Worm (Caenorhabditis elegans): ENCODE data around the gene nucl-1.

- no peak for TF ChIP-seq blmp-1 (tag; optimal IDR thresholded peaks at IDR 0.05)
- no peak for TF ChIP-seq zip-8 (tag; optimal IDR thresholded peaks at IDR 0.05)
- no peak for TF ChIP-seq snpc-4 (tag; optimal IDR thresholded peaks at IDR 0.05)
- TF ChIP-seq nhr-237 (tag; optimal IDR thresholded peaks at IDR 0.05) = no peak
- no peak for TF ChIP-seq lsy-2 (tag; optimal IDR thresholded peaks at IDR 0.05)
- TF ChIP-seq lin-13 (tag; optimal IDR thresholded peaks at IDR 0.05) = no peak
- no peak for TF ChIP-seq flh-1 (GFP tag; optimal IDR thresholded peaks at IDR 0.05)
- TF ChIP-seq ztf-11 (tag; optimal IDR thresholded peaks at IDR 0.05) = no peak
- no peak for TF ChIP-seq nhr-76 (tag; optimal IDR thresholded peaks at IDR 0.05)
- TF ChIP-seq sptf-1 (tag; optimal IDR thresholded peaks at IDR 0.05) = no peak
Measured at ce11 chrIV:8328913-8329312, 39.6 kb upstream of the nucl-1 start, which contains the start of gene F35H10.2.

Measured in whole organism, mixed stage, embryonic.